Worm (Caenorhabditis elegans): ENCODE results near the gene prmt-6.

prmt-6 gene

DNA sequence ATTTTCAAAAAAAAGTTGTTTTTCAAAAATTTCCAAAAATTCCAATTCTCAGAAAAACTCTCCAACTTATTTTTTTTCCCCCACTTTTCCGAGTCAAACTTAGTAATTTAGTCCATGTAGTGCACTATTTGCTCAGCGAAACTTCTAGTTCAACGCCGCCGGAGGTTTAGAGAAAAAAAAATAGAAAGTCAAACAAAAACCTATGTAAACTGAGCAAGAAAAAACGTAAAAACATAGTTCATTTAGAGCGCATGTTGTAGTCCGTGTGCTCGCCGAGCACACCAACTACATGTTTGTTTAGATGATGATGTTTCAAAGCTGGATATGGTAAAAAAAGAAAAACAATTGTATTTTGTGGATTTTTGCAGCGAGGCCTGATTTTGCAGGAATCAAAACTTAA, 31.5 kb downstream of the prmt-6 start:
- no peak for TF ChIP-seq ceh-14 (tag; optimal IDR thresholded peaks at IDR 0.05)
- no peak for TF ChIP-seq ceh-24 (tag; optimal IDR thresholded peaks at IDR 0.05)
- no peak for TF ChIP-seq rnt-1 (tag; optimal IDR thresholded peaks at IDR 0.05)
- no peak for TF ChIP-seq pha-4 (tag; optimal IDR thresholded peaks at IDR 0.05)
- TF ChIP-seq ztf-16 (tag; optimal IDR thresholded peaks at IDR 0.05): no peak

DNA sequence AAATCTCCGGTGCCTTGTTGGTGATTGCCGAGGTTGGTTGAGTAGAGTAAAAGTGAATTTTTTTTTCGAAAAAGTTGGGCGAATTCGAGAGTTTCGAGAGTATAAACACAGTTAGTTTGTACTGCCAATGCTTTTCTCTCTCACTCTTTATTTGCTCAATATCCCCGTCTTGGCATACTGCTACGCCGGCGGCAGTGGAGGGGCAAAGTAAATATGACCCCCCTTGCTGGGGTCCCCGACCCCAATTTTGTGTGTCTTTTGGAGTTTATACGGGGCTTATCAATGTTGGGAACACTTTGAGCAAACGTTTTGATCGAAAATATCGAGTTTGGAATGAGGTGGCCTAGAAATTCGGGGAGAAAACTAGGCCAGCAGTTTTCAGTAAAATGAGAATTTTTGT, 37.7 kb downstream of the prmt-6 start, which contains the start of gene C54E4.4:
C54E4.4 (minus strand) TSS at position 101 of the 400 bp plus-strand sequence.
- TF ChIP-seq elt-2 (tag; optimal IDR thresholded peaks at IDR 0.05): no peak
- no peak for TF ChIP-seq eyg-1 (tag; optimal IDR thresholded peaks at IDR 0.05)
- TF ChIP-seq ceh-19 (GFP tag; optimal IDR thresholded peaks at IDR 0.05): no peak
- no peak for TF ChIP-seq T23F11.4 (GFP tag; optimal IDR thresholded peaks at IDR 0.05)
- no peak for TF ChIP-seq mec-3 (tag; optimal IDR thresholded peaks at IDR 0.05; ENCODE audit: borderline replicate concordance)
- TF ChIP-seq unc-42 (tag; optimal IDR thresholded peaks at IDR 0.05): no peak
- TF ChIP-seq ceh-9 (tag; optimal IDR thresholded peaks at IDR 0.05): no peak
- TF ChIP-seq ceh-30 (tag; optimal IDR thresholded peaks at IDR 0.05): no peak

ce11 chrIV:2170332-2170731, 39.6 kb downstream of the prmt-6 start:
- no peak for TF ChIP-seq pqm-1 (tag; optimal IDR thresholded peaks at IDR 0.05)
- TF ChIP-seq elt-2 (tag; optimal IDR thresholded peaks at IDR 0.05): no peak
- TF ChIP-seq fax-1 (tag; optimal IDR thresholded peaks at IDR 0.05): no peak
- TF ChIP-seq pax-1 (tag; optimal IDR thresholded peaks at IDR 0.05): no peak
- no peak for TF ChIP-seq ceh-34 (tag; optimal IDR thresholded peaks at IDR 0.05)
- TF ChIP-seq tbx-7 (tag; optimal IDR thresholded peaks at IDR 0.05): no peak
- TF ChIP-seq fkh-6 (tag; optimal IDR thresholded peaks at IDR 0.05): no peak

DNA sequence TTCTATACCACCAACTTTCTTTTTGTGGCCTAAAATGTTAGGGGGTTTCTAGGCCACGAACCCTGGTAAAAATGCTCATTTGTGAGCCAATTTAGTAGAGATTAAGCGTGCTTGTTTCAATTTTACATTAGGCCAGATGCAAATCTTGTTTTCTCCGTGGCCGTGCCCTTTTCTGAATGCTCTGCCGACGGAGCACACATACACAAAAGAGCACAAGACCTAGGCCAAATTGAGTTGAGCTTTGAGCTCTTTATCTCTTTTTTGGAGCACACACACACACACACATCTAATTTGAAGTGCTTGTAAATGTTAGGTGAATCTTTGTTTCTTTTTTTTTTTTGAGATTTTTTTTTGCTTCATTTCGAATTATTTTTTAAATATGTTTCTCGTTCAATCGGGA, 42.1 kb downstream of the prmt-6 start:
- TF ChIP-seq hlh-6 (tag; optimal IDR thresholded peaks at IDR 0.05) (no peak), ceh-24 (tag; optimal IDR thresholded peaks at IDR 0.05) (no peak), ref-2 (tag; optimal IDR thresholded peaks at IDR 0.05) (no peak), che-1 (tag; optimal IDR thresholded peaks at IDR 0.05) (no peak), C08G9.2 (tag; optimal IDR thresholded peaks at IDR 0.05) (no peak), K02D7.2 (tag; optimal IDR thresholded peaks at IDR 0.05) (no peak), madf-2 (tag; optimal IDR thresholded peaks at IDR 0.05) (no peak), unc-42 (tag; optimal IDR thresholded peaks at IDR 0.05) (peak; percentile 80)

- no peak for TF ChIP-seq K02D7.2 (tag; optimal IDR thresholded peaks at IDR 0.05)
- TF ChIP-seq ceh-2 (tag; optimal IDR thresholded peaks at IDR 0.05): no peak
- TF ChIP-seq fax-1 (tag; optimal IDR thresholded peaks at IDR 0.05): no peak
- TF ChIP-seq dve-1 (tag; optimal IDR thresholded peaks at IDR 0.05): no peak
- TF ChIP-seq ceh-19 (GFP tag; optimal IDR thresholded peaks at IDR 0.05): no peak
- no peak for TF ChIP-seq unc-3 (GFP tag; conservative IDR thresholded peaks at IDR 0.05)
- TF ChIP-seq unc-3 (tag; optimal IDR thresholded peaks at IDR 0.05): no peak
- TF ChIP-seq sdc-2 (tag; optimal IDR thresholded peaks at IDR 0.05): no peak
These were observed 44.5 kb downstream of the prmt-6 start, which contains the start of gene C54E4.1 for ce11 chrIV:2175291-2175690. TSS of gene C54E4.1 (plus strand) at chrIV:2175591.

DNA sequence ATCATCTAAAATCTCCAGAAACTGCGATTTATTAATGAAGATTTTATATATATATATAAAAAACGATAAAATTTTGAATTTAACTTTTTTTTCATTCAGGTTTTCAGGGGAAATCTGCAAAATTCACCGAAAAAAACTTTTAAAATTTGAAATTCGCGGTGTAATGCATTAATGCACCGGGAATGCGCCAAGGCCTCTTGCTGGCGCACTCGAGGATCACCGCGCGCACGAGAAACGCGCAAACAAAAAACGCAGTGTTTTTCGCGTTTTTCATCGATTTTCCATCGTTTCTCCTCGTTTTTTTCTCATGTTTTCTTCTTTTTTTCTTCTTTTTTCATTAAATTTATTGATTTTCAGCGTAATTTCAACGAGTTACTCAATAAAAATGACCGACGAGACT, 46.8 kb downstream of the prmt-6 start, which contains the start of gene hrpu-2:
hrpu-2 (plus strand) TSS at position 352 of the 400 bp plus-strand sequence.
- TF ChIP-seq unc-55 (GFP tag; optimal IDR thresholded peaks at IDR 0.05) (peak; percentile 56), che-1 (tag; optimal IDR thresholded peaks at IDR 0.05) (peak; percentile 33), tbx-2 (tag; optimal IDR thresholded peaks at IDR 0.05) (peak; percentile 32), unc-86 (tag; optimal IDR thresholded peaks at IDR 0.05) (peak; percentile 24), hlh-30 (tag; optimal IDR thresholded peaks at IDR 0.05; ENCODE audit: insufficient read depth) (peak; percentile 51), ceh-45 (GFP tag; IDR thresholded peaks at IDR 0.05) (no peak), pha-2 (tag; optimal IDR thresholded peaks at IDR 0.05) (peak; percentile 22), unc-42 (tag; optimal IDR thresholded peaks at IDR 0.05) (peak; percentile 58), pag-3 (tag; optimal IDR thresholded peaks at IDR 0.05; ENCODE audit: borderline replicate concordance) (no peak), ceh-14 (tag; optimal IDR thresholded peaks at IDR 0.05) (no peak), ceh-48 (tag; optimal IDR thresholded peaks at IDR 0.05) (peak; percentile 58), nfya-1 (tag; optimal IDR thresholded peaks at IDR 0.05) (peak; percentile 62), elt-2 (tag; optimal IDR thresholded peaks at IDR 0.05) (peak; percentile 18), syd-9 (tag; optimal IDR thresholded peaks at IDR 0.05) (no peak), ceh-31 (tag; optimal IDR thresholded peaks at IDR 0.05) (peak; percentile 55)

Measured in whole organism, late embryonic.